Worm (Caenorhabditis elegans) whole organism, L4 larva: ENCODE data around the gene abu-7.

ENCODE experiments used
- D1046.2 ChIP-seq: fragments of 200-800 bp; sonication (Bioruptor generic); IDR thresholded peaks from 2 replicates; pipeline ENCODE4 v1.3.6; 2022; ENCODE audit warnings: missing genetic modification characterization, missing compliant biosample characterization
- F10B5.3 ChIP-seq: sonication (generic microtip); optimal IDR thresholded peaks from 2 replicates; lab custom pipeline; 2016; ENCODE audit warnings: mild to moderate bottlenecking, missing genetic modification characterization, missing compliant biosample characterization
- R02D3.7 ChIP-seq: fragments of 150-350 bp; sonication (generic microtip); optimal IDR thresholded peaks from 3 replicates; lab custom pipeline; 2014; ENCODE audit warnings: missing biosample characterization, missing genetic modification characterization
- T20F7.1 ChIP-seq: fragments of 200-800 bp; sonication (Bioruptor generic); optimal IDR thresholded peaks from 2 replicates; lab custom pipeline; 2018; ENCODE audit warnings: mild to moderate bottlenecking, missing genetic modification characterization, missing compliant biosample characterization
- Y75B8A.6 ChIP-seq: fragments of 200-800 bp; sonication (Bioruptor generic); IDR thresholded peaks from 2 replicates; pipeline ENCODE4 v1.3.6; 2022; ENCODE audit warnings: missing genetic modification reagents, missing genetic modification characterization, missing compliant biosample characterization
- arid-1 ChIP-seq: fragments of 200-800 bp; sonication (Bioruptor generic); conservative IDR thresholded peaks from 2 replicates; pipeline ENCODE4 v1.3.6; 2022; ENCODE audit warnings: missing genetic modification reagents, missing genetic modification characterization, missing compliant biosample characterization
- ceh-28 ChIP-seq: fragments of 150-350 bp; optimal IDR thresholded peaks from 2 replicates; lab custom pipeline; 2014; ENCODE audit warnings: missing biosample characterization, missing genetic modification reagents, missing genetic modification characterization
- ceh-82 ChIP-seq: sonication (generic microtip); optimal IDR thresholded peaks from 2 replicates; lab custom pipeline; 2017; ENCODE audit warnings: missing biosample characterization, missing genetic modification characterization
- ces-1 ChIP-seq: fragments of 150-350 bp; sonication (generic microtip); optimal IDR thresholded peaks from 4 replicates; lab custom pipeline; 2014; ENCODE audit warnings: missing biosample characterization, missing genetic modification reagents, missing genetic modification characterization
- ctbp-1 ChIP-seq: fragments of 200-800 bp; sonication (Bioruptor generic); IDR thresholded peaks from 2 replicates; pipeline ENCODE4 v1.3.6; 2022; ENCODE audit warnings: missing genetic modification reagents, missing genetic modification characterization, missing compliant biosample characterization
- daf-12 ChIP-seq: fragments of 150-350 bp; optimal IDR thresholded peaks from 2 replicates; lab custom pipeline; 2014; ENCODE audit warnings: missing biosample characterization, missing genetic modification reagents, missing genetic modification characterization
- daf-19 ChIP-seq: fragments of 200-800 bp; sonication (Bioruptor generic); conservative IDR thresholded peaks from 2 replicates; pipeline ENCODE4 v1.3.6; 2022; ENCODE audit warnings: missing genetic modification characterization, missing compliant biosample characterization
- dmd-9 ChIP-seq: fragments of 200-800 bp; sonication (Bioruptor generic); IDR thresholded peaks from 2 replicates; pipeline ENCODE4 v1.3.6; 2022; ENCODE audit warnings: missing genetic modification reagents, missing genetic modification characterization, missing compliant biosample characterization
- dpl-1 ChIP-seq: fragments of 150-350 bp; optimal IDR thresholded peaks from 2 replicates; lab custom pipeline; 2014; ENCODE audit warnings: missing biosample characterization, missing genetic modification reagents, missing genetic modification characterization
- egl-43 ChIP-seq: fragments of 200-800 bp; sonication (Bioruptor generic); IDR thresholded peaks from 2 replicates; pipeline ENCODE4 v1.3.6; 2022; ENCODE audit warnings: missing genetic modification reagents, missing genetic modification characterization, missing compliant biosample characterization
- hlh-30 ChIP-seq: sonication (generic microtip); optimal IDR thresholded peaks from 2 replicates; lab custom pipeline; 2017; ENCODE audit warnings: antibody characterized with exemption, mild to moderate bottlenecking, missing genetic modification characterization, missing compliant biosample characterization; ENCODE audit not compliant: insufficient read depth
- lim-7 ChIP-seq: fragments of 200-800 bp; sonication (Bioruptor generic); IDR thresholded peaks from 2 replicates; pipeline ENCODE4 v1.3.6; 2022; ENCODE audit warnings: missing genetic modification characterization, missing compliant biosample characterization
- lin-15B ChIP-seq: fragments of 150-350 bp; sonication (generic microtip); optimal IDR thresholded peaks from 3 replicates; lab custom pipeline; 2014; ENCODE audit warnings: missing biosample characterization, missing genetic modification characterization
- lin-29 ChIP-seq: fragments of 200-800 bp; sonication (Bioruptor generic); IDR thresholded peaks from 2 replicates; pipeline ENCODE4 v1.3.6; 2022; ENCODE audit warnings: missing genetic modification reagents, missing genetic modification characterization, missing compliant biosample characterization
- lin-38 ChIP-seq: fragments of 200-800 bp; sonication (Bioruptor generic); IDR thresholded peaks from 2 replicates; pipeline ENCODE4 v1.3.6; 2022; ENCODE audit warnings: missing genetic modification reagents, missing genetic modification characterization, missing compliant biosample characterization
- madf-9 ChIP-seq: fragments of 200-800 bp; sonication (Bioruptor generic); conservative IDR thresholded peaks from 2 replicates; pipeline ENCODE4 v1.3.6; 2022; ENCODE audit warnings: missing genetic modification reagents, missing genetic modification characterization, missing compliant biosample characterization
- mdl-1 ChIP-seq, 2 experiments: fragments of 150-350 bp in 1 of 2; sonication (generic microtip) in 1 of 2; optimal IDR thresholded peaks; 2 replicates each; lab custom pipeline; 2014 to 2017; ENCODE audit warnings: missing biosample characterization in 2 of 2, missing genetic modification characterization in 2 of 2
- mdt-29 ChIP-seq: fragments of 200-800 bp; sonication (Bioruptor generic); IDR thresholded peaks from 2 replicates; pipeline ENCODE4 v1.3.6; 2022; ENCODE audit warnings: missing genetic modification reagents, missing genetic modification characterization, missing compliant biosample characterization
- mep-1 ChIP-seq: fragments of 150-350 bp; sonication (generic microtip); optimal IDR thresholded peaks from 3 replicates; lab custom pipeline; 2014; ENCODE audit warnings: missing biosample characterization, missing genetic modification characterization
- mes-2 ChIP-seq: sonication (generic microtip); optimal IDR thresholded peaks from 2 replicates; lab custom pipeline; 2016; ENCODE audit warnings: missing genotype, mild to moderate bottlenecking, missing genetic modification characterization, missing compliant biosample characterization; ENCODE audit not compliant: poor library complexity, severe bottlenecking
- nhr-11 ChIP-seq: fragments of 150-350 bp; optimal IDR thresholded peaks from 2 replicates; lab custom pipeline; 2014; ENCODE audit warnings: missing biosample characterization, missing genetic modification characterization
- nhr-111 ChIP-seq: fragments of 200-800 bp; sonication (Bioruptor generic); optimal IDR thresholded peaks from 2 replicates; lab custom pipeline; 2018; ENCODE audit warnings: mild to moderate bottlenecking, missing genetic modification characterization, missing compliant biosample characterization
- nhr-28 ChIP-seq: fragments of 150-350 bp; optimal IDR thresholded peaks from 2 replicates; lab custom pipeline; 2014; ENCODE audit warnings: missing biosample characterization, missing genetic modification characterization
- nhr-41 ChIP-seq: fragments of 200-800 bp; sonication (Bioruptor generic); IDR thresholded peaks from 2 replicates; pipeline ENCODE4 v1.3.6; 2022; ENCODE audit warnings: missing genetic modification reagents, missing genetic modification characterization, missing compliant biosample characterization
- nhr-48 ChIP-seq: sonication (generic microtip); optimal IDR thresholded peaks from 2 replicates; lab custom pipeline; 2016; ENCODE audit warnings: mild to moderate bottlenecking, missing genetic modification characterization, missing compliant biosample characterization
- nhr-6 ChIP-seq: fragments of 150-350 bp; optimal IDR thresholded peaks from 2 replicates; lab custom pipeline; 2014; ENCODE audit warnings: missing biosample characterization, missing genetic modification characterization
- nhr-77 ChIP-seq: fragments of 150-350 bp; optimal IDR thresholded peaks from 2 replicates; lab custom pipeline; 2014; ENCODE audit warnings: missing biosample characterization, missing genetic modification characterization
- rbr-2 ChIP-seq: sonication (generic microtip); optimal IDR thresholded peaks from 2 replicates; lab custom pipeline; 2016; ENCODE audit warnings: missing genotype, missing genetic modification characterization, missing compliant biosample characterization
- saeg-2 ChIP-seq: fragments of 200-800 bp; sonication (Bioruptor generic); IDR thresholded peaks from 2 replicates; pipeline ENCODE4 v1.3.6; 2022; ENCODE audit warnings: missing genetic modification reagents, missing genetic modification characterization, missing compliant biosample characterization
- sdz-12 ChIP-seq: fragments of 200-800 bp; sonication (Bioruptor generic); optimal IDR thresholded peaks from 2 replicates; lab custom pipeline; 2018; ENCODE audit warnings: mild to moderate bottlenecking, missing genetic modification characterization, missing compliant biosample characterization
- set-16 ChIP-seq: fragments of 200-800 bp; sonication (Bioruptor generic); IDR thresholded peaks from 2 replicates; pipeline ENCODE4 v1.3.6; 2022; ENCODE audit warnings: missing genetic modification reagents, missing genetic modification characterization, missing compliant biosample characterization
- skn-1 ChIP-seq: fragments of 150-350 bp; optimal IDR thresholded peaks from 2 replicates; lab custom pipeline; 2014; ENCODE audit warnings: missing biosample characterization, missing genetic modification characterization
- snpc-1.2 ChIP-seq: fragments of 200-800 bp; sonication (Bioruptor generic); IDR thresholded peaks from 2 replicates; pipeline ENCODE4 v1.3.6; 2022; ENCODE audit warnings: missing genetic modification reagents, missing genetic modification characterization, missing compliant biosample characterization
- spr-3 ChIP-seq: fragments of 200-800 bp; sonication (Bioruptor generic); optimal IDR thresholded peaks from 2 replicates; lab custom pipeline; 2018; ENCODE audit warnings: mild to moderate bottlenecking, missing genetic modification characterization, missing compliant biosample characterization
- tag-97 ChIP-seq: fragments of 200-800 bp; sonication (Bioruptor generic); IDR thresholded peaks from 2 replicates; pipeline ENCODE4 v1.3.6; 2022; ENCODE audit warnings: missing genetic modification characterization, missing compliant biosample characterization
- tra-1 ChIP-seq: fragments of 200-800 bp; sonication (Bioruptor generic); IDR thresholded peaks from 2 replicates; pipeline ENCODE4 v1.3.6; 2022; ENCODE audit warnings: missing genetic modification reagents, missing genetic modification characterization, missing compliant biosample characterization
- unc-130 ChIP-seq: sonication (generic microtip); optimal IDR thresholded peaks from 2 replicates; lab custom pipeline; 2016; ENCODE audit warnings: missing genetic modification reagents, missing genetic modification characterization, missing compliant biosample characterization
- unc-39 ChIP-seq: sonication (generic microtip); optimal IDR thresholded peaks from 2 replicates; lab custom pipeline; 2017; ENCODE audit warnings: missing biosample characterization, missing genetic modification characterization
- vab-7 ChIP-seq: fragments of 200-800 bp; sonication (Bioruptor generic); IDR thresholded peaks from 2 replicates; pipeline ENCODE4 v1.3.6; 2022; ENCODE audit warnings: missing genetic modification reagents, missing genetic modification characterization, missing compliant biosample characterization
- zfp-2 ChIP-seq: sonication (generic microtip); optimal IDR thresholded peaks from 2 replicates; lab custom pipeline; 2016; ENCODE audit warnings: mild to moderate bottlenecking, missing genetic modification characterization, missing compliant biosample characterization
- zip-11 ChIP-seq: fragments of 200-800 bp; sonication (Bioruptor generic); IDR thresholded peaks from 2 replicates; pipeline ENCODE4 v1.3.6; 2022; ENCODE audit warnings: missing genetic modification characterization, missing compliant biosample characterization
- zip-2 ChIP-seq: fragments of 150-350 bp; optimal IDR thresholded peaks from 2 replicates; lab custom pipeline; 2014; ENCODE audit warnings: missing biosample characterization, missing genetic modification characterization
- ztf-11 ChIP-seq: fragments of 150-350 bp; optimal IDR thresholded peaks from 2 replicates; lab custom pipeline; 2014; ENCODE audit warnings: missing biosample characterization, missing genetic modification characterization
- ztf-7 ChIP-seq: fragments of 150-350 bp; optimal IDR thresholded peaks from 2 replicates; lab custom pipeline; 2014; ENCODE audit warnings: missing biosample characterization, missing genetic modification characterization

abu-7 gene

ce11 chrV:5131380-5131779, 33.2 kb downstream of the abu-7 start (continued):
- no peak for TF ChIP-seq zfp-2 (tag; lab: Kevin White, UChicago)
- peak; percentile 99 for TF ChIP-seq zip-2 (tag; lab: Kevin White, UChicago)
- TF ChIP-seq lin-38 (GFP tag; lab: Robert Waterston, UW): no peak
- TF ChIP-seq nhr-77 (tag; lab: Kevin White, UChicago): peak; percentile 8
- peak; percentile 20 for TF ChIP-seq dpl-1 (GFP tag; lab: Kevin White, UChicago)
- peak; percentile 83 for TF ChIP-seq nhr-28 (tag; lab: Kevin White, UChicago)
- TF ChIP-seq mep-1 (tag; lab: Kevin White, UChicago): no peak
- TF ChIP-seq lin-29: no peak
- no peak for TF ChIP-seq spr-3 (GFP tag; lab: Kevin White, UChicago)
- TF ChIP-seq lim-7 (GFP tag; lab: Robert Waterston, UW): no peak
- TF ChIP-seq nhr-11 (tag; lab: Kevin White, UChicago): peak; percentile 35
- no peak for TF ChIP-seq tag-97
- TF ChIP-seq lin-15B: no peak
- TF ChIP-seq dmd-9: no peak
- no peak for TF ChIP-seq D1046.2 (GFP tag; lab: Robert Waterston, UW)
- no peak for TF ChIP-seq set-16
- TF ChIP-seq unc-39: no peak
- TF ChIP-seq vab-7 (GFP tag; lab: Robert Waterston, UW): no peak
- no peak for TF ChIP-seq nhr-111 (GFP tag; lab: Kevin White, UChicago)
- no peak for TF ChIP-seq mdl-1 (tag; optimal IDR thresholded peaks at IDR 0.05; lab: Kevin White, UChicago)
- TF ChIP-seq ztf-7 (tag; lab: Kevin White, UChicago): peak; percentile 64
- TF ChIP-seq nhr-6: peak; percentile 57
- no peak for TF ChIP-seq unc-130 (GFP tag; lab: Kevin White, UChicago)
- TF ChIP-seq R02D3.7 (tag; lab: Kevin White, UChicago): no peak
- TF ChIP-seq ztf-11: no peak
- no peak for TF ChIP-seq ceh-82 (tag; lab: Kevin White, UChicago)
- TF ChIP-seq Y75B8A.6 (GFP tag; lab: Robert Waterston, UW): no peak
- no peak for TF ChIP-seq ces-1 (GFP tag; lab: Kevin White, UChicago)
- TF ChIP-seq snpc-1.2 (GFP tag; lab: Robert Waterston, UW): no peak
- no peak for TF ChIP-seq rbr-2 (tag; lab: Kevin White, UChicago)
- peak; percentile 40 for TF ChIP-seq hlh-30 (tag; lab: Kevin White, UChicago)
- no peak for TF ChIP-seq zip-11 (GFP tag; lab: Robert Waterston, UW)
- no peak for TF ChIP-seq sdz-12 (GFP tag; lab: Kevin White, UChicago)
- TF ChIP-seq mdt-29 (GFP tag; lab: Robert Waterston, UW): no peak
- TF ChIP-seq nhr-41: no peak
- TF ChIP-seq daf-12 (tag; lab: Kevin White, UChicago): no peak
- TF ChIP-seq tra-1: no peak
- TF ChIP-seq mes-2: no peak
- no peak for TF ChIP-seq ctbp-1 (GFP tag; lab: Robert Waterston, UW)
- TF ChIP-seq saeg-2 (GFP tag; lab: Robert Waterston, UW): no peak
- TF ChIP-seq F10B5.3 (tag; lab: Kevin White, UChicago): no peak
- TF ChIP-seq egl-43 (GFP tag; lab: Robert Waterston, UW): no peak
- TF ChIP-seq skn-1 (tag; lab: Kevin White, UChicago): no peak
- no peak for TF ChIP-seq madf-9 (GFP tag; lab: Robert Waterston, UW)
- TF ChIP-seq daf-19 (GFP tag; lab: Robert Waterston, UW): no peak
- no peak for TF ChIP-seq ceh-28 (tag; lab: Kevin White, UChicago)
- TF ChIP-seq nhr-48 (tag; lab: Kevin White, UChicago): no peak
- TF ChIP-seq arid-1 (GFP tag; lab: Robert Waterston, UW): no peak
- TF ChIP-seq T20F7.1 (GFP tag; lab: Kevin White, UChicago): no peak
